Fruit fly (Drosophila melanogaster) whole organism, embryonic: ENCODE measurements around the gene sbr.
A peak's percentile ranks its signal among the peaks of the same experiment; 100 is the strongest.

ENCODE experiments used
- CG10431 ChIP-seq: fragments of 200-800 bp; sonication (Bioruptor generic); optimal IDR thresholded peaks from 3 replicates; lab custom pipeline; 2018; ENCODE audit warnings: missing biosample characterization, mild to moderate bottlenecking, missing genetic modification characterization
- CG10654 ChIP-seq: fragments of 200-800 bp; sonication (Bioruptor generic); optimal IDR thresholded peaks from 2 replicates; lab custom pipeline; 2016; ENCODE audit warnings: missing biosample characterization, missing genetic modification characterization
- CG11695 ChIP-seq: fragments of 200-800 bp; sonication (Bioruptor generic); IDR thresholded peaks from 3 replicates; pipeline ENCODE4 v1.3.6; 2022; ENCODE audit warnings: missing biosample characterization, missing genetic modification characterization
- CG12391 ChIP-seq: fragments of 200-800 bp; sonication (Bioruptor generic); optimal IDR thresholded peaks from 3 replicates; lab custom pipeline; 2018; ENCODE audit warnings: missing biosample characterization, mild to moderate bottlenecking, missing genetic modification characterization, moderate library complexity
- CG13894 ChIP-seq: fragments of 200-800 bp; sonication (Bioruptor generic); optimal IDR thresholded peaks from 3 replicates; lab custom pipeline; 2018; ENCODE audit warnings: missing biosample characterization, mild to moderate bottlenecking, missing genetic modification characterization, moderate library complexity
- CG1529 ChIP-seq: fragments of 200-800 bp; sonication (Bioruptor generic); optimal IDR thresholded peaks from 3 replicates; lab custom pipeline; 2018; ENCODE audit warnings: missing biosample characterization, missing genetic modification characterization
- CG15514 ChIP-seq: fragments of 200-800 bp; sonication (Bioruptor generic); optimal IDR thresholded peaks from 3 replicates; lab custom pipeline; 2017; ENCODE audit warnings: missing biosample characterization, missing genetic modification characterization, mild to moderate bottlenecking, moderate library complexity, missing genetic modification reagents
- CG17385 ChIP-seq: fragments of 200-800 bp; sonication (Bioruptor generic); optimal IDR thresholded peaks from 3 replicates; lab custom pipeline; 2018; ENCODE audit warnings: missing biosample characterization, mild to moderate bottlenecking, missing genetic modification characterization
- CG17612 ChIP-seq: fragments of 200-800 bp; sonication (Bioruptor generic); IDR thresholded peaks from 2 replicates; pipeline ENCODE4 v1.3.6; 2022; ENCODE audit warnings: missing biosample characterization, missing genetic modification characterization
- CG17802 ChIP-seq: fragments of 200-800 bp; sonication (Bioruptor generic); optimal IDR thresholded peaks from 2 replicates; lab custom pipeline; 2018; ENCODE audit warnings: missing biosample characterization, mild to moderate bottlenecking, missing genetic modification characterization, moderate library complexity
- CG2116 ChIP-seq: fragments of 200-800 bp; sonication (Bioruptor generic); optimal IDR thresholded peaks from 3 replicates; lab custom pipeline; 2018; ENCODE audit warnings: missing biosample characterization, mild to moderate bottlenecking, missing genetic modification characterization
- CG2678 ChIP-seq: fragments of 200-800 bp; sonication (Bioruptor generic); optimal IDR thresholded peaks from 3 replicates; lab custom pipeline; 2019; ENCODE audit warnings: missing biosample characterization, mild to moderate bottlenecking, missing genetic modification characterization, moderate library complexity
- CG2875 ChIP-seq: fragments of 200-800 bp; sonication (Bioruptor generic); optimal IDR thresholded peaks from 2 replicates; lab custom pipeline; 2017; ENCODE audit warnings: missing biosample characterization, mild to moderate bottlenecking, missing genetic modification characterization, missing genetic modification reagents
- CG30431 ChIP-seq: fragments of 200-800 bp; sonication (Bioruptor generic); optimal IDR thresholded peaks from 2 replicates; lab custom pipeline; 2017; ENCODE audit warnings: missing biosample characterization, missing genetic modification characterization
- CG42726 ChIP-seq: fragments of 200-800 bp; sonication (Bioruptor generic); IDR thresholded peaks from 2 replicates; pipeline ENCODE4 v1.3.6; 2022; ENCODE audit warnings: missing biosample characterization, missing genetic modification characterization; ENCODE audit not compliant: partially characterized antibody
- CG6254 ChIP-seq: fragments of 200-800 bp; sonication (Bioruptor generic); optimal IDR thresholded peaks from 3 replicates; lab custom pipeline; 2017; ENCODE audit warnings: mild to moderate bottlenecking, missing biosample characterization, missing genetic modification reagents, missing genetic modification characterization
- CG8281 ChIP-seq: fragments of 200-800 bp; sonication (Bioruptor generic); optimal IDR thresholded peaks from 2 replicates; lab custom pipeline; 2018; ENCODE audit warnings: missing biosample characterization, mild to moderate bottlenecking, missing genetic modification characterization, moderate library complexity
- CG8290 ChIP-seq, 3 experiments: fragments of 200-800 bp; sonication (Bioruptor generic); optimal IDR thresholded peaks; 2 replicates each; lab custom pipeline; 2016 to 2019; ENCODE audit warnings: missing biosample characterization in 3 of 3, missing genetic modification characterization in 3 of 3, mild to moderate bottlenecking in 2 of 3, moderate library complexity in 1 of 3
- CG8944 ChIP-seq: fragments of 200-800 bp; sonication (Bioruptor generic); optimal IDR thresholded peaks from 3 replicates; lab custom pipeline; 2016; ENCODE audit warnings: missing biosample characterization, missing genetic modification characterization
- CTCF ChIP-seq: fragments of 200-800 bp; sonication (Bioruptor generic); optimal IDR thresholded peaks from 2 replicates; lab custom pipeline; 2017; ENCODE audit warnings: missing biosample characterization, mild to moderate bottlenecking, missing genetic modification characterization, moderate library complexity
- D ChIP-seq, 2 experiments: fragments of 200-800 bp in 1 of 2; fragments of >200 bp in 1 of 2; sonication (Bioruptor generic) in 1 of 2; optimal IDR thresholded peaks; 2 replicates in 1 of 2; 3 replicates in 1 of 2; lab custom pipeline; 2017; ENCODE audit warnings: mild to moderate bottlenecking in 1 of 2, missing biosample characterization in 1 of 2, missing genetic modification characterization in 1 of 2, missing genetic modification reagents in 1 of 2
- Ets65A ChIP-seq: fragments of 200-800 bp; sonication (Bioruptor generic); peaks from one replicate; lab custom pipeline; 2016; ENCODE audit warnings: missing biosample characterization, missing genetic modification characterization
- Fer2 ChIP-seq: fragments of 200-800 bp; sonication (Bioruptor generic); optimal IDR thresholded peaks from 2 replicates; lab custom pipeline; 2018; ENCODE audit warnings: missing biosample characterization, mild to moderate bottlenecking, missing genetic modification characterization, moderate library complexity
- HHEX ChIP-seq: fragments of 200-800 bp; sonication (Bioruptor generic); optimal IDR thresholded peaks from 3 replicates; lab custom pipeline; 2017; ENCODE audit warnings: missing biosample characterization, mild to moderate bottlenecking, missing genetic modification characterization, missing genetic modification reagents
- Mes4 ChIP-seq: fragments of 200-800 bp; sonication (Bioruptor generic); optimal IDR thresholded peaks from 2 replicates; lab custom pipeline; 2016; ENCODE audit warnings: missing biosample characterization, missing genetic modification characterization
- Oaz ChIP-seq: fragments of 200-800 bp; sonication (Bioruptor generic); IDR thresholded peaks from 2 replicates; pipeline ENCODE4 v1.3.6; 2022; ENCODE audit warnings: missing biosample characterization, missing genetic modification characterization
- Optix ChIP-seq: fragments of 200-800 bp; sonication (Bioruptor generic); IDR thresholded peaks from 3 replicates; pipeline ENCODE4 v1.3.6; 2022; ENCODE audit warnings: missing biosample characterization, missing genetic modification characterization
- PHDP ChIP-seq: fragments of 200-800 bp; sonication (Bioruptor generic); optimal IDR thresholded peaks from 3 replicates; lab custom pipeline; 2018; ENCODE audit warnings: missing biosample characterization, mild to moderate bottlenecking, missing genetic modification characterization, moderate library complexity
- Poxn ChIP-seq: fragments of 200-800 bp; sonication (Bioruptor generic); IDR thresholded peaks from 2 replicates; pipeline ENCODE4 v1.3.6; 2022; ENCODE audit warnings: missing biosample characterization, missing genetic modification characterization
- Ptx1 ChIP-seq: fragments of 200-800 bp; sonication (Bioruptor generic); IDR thresholded peaks from 2 replicates; pipeline ENCODE4 v1.3.6; 2022; ENCODE audit warnings: missing biosample characterization, missing genetic modification characterization
- Sry-δ ChIP-seq: fragments of 200-800 bp; sonication (Bioruptor generic); optimal IDR thresholded peaks from 2 replicates; lab custom pipeline; 2016; ENCODE audit warnings: missing biosample characterization, missing genetic modification characterization
- Taf1 ChIP-seq: fragments of 200-800 bp; sonication (Bioruptor generic); IDR thresholded peaks from 2 replicates; pipeline ENCODE4 v1.3.6; 2022; ENCODE audit warnings: missing biosample characterization, missing genetic modification characterization
- Trl ChIP-seq, 3 experiments: fragments of >200 bp in 2 of 3; fragments of 200-800 bp in 1 of 3; sonication (Bioruptor generic) in 1 of 3; optimal IDR thresholded peaks; 2 replicates in 1 of 3; 3 replicates in 2 of 3; lab custom pipeline; 2016 to 2017; ENCODE audit warnings: missing biosample characterization in 1 of 3, missing genetic modification characterization in 1 of 3
- YL-1 ChIP-seq: fragments of 200-800 bp; sonication (Bioruptor generic); optimal IDR thresholded peaks from 3 replicates; lab custom pipeline; 2017; ENCODE audit warnings: missing biosample characterization, mild to moderate bottlenecking, missing genetic modification characterization
- ash1 ChIP-seq: fragments of 200-800 bp; sonication (Bioruptor generic); optimal IDR thresholded peaks from 2 replicates; lab custom pipeline; 2018; ENCODE audit warnings: missing biosample characterization, mild to moderate bottlenecking, missing genetic modification characterization
- chm ChIP-seq: fragments of 200-800 bp; sonication (Bioruptor generic); IDR thresholded peaks from 2 replicates; pipeline ENCODE4 v1.3.6; 2022; ENCODE audit warnings: missing biosample characterization, missing genetic modification characterization
- chn ChIP-seq: fragments of 200-800 bp; sonication (Bioruptor generic); optimal IDR thresholded peaks from 2 replicates; lab custom pipeline; 2016; ENCODE audit warnings: missing biosample characterization, missing genetic modification characterization
- disco-r ChIP-seq: fragments of 200-800 bp; sonication (Bioruptor generic); optimal IDR thresholded peaks from 2 replicates; lab custom pipeline; 2016; ENCODE audit warnings: missing biosample characterization, missing genetic modification characterization
- eve ChIP-seq, 2 experiments: fragments of >200 bp; optimal IDR thresholded peaks; 2 replicates each; lab custom pipeline; 2017; ENCODE audit warnings: missing biosample characterization in 2 of 2, missing genetic modification characterization in 2 of 2
- h ChIP-seq: fragments of >200 bp; optimal IDR thresholded peaks from 2 replicates; lab custom pipeline; 2017
- ham ChIP-seq: fragments of 200-800 bp; sonication (Bioruptor generic); IDR thresholded peaks from 2 replicates; pipeline ENCODE4 v1.3.6; 2022; ENCODE audit warnings: missing biosample characterization, missing genetic modification characterization
- kay ChIP-seq: fragments of 200-800 bp; sonication (Bioruptor generic); optimal IDR thresholded peaks from 2 replicates; lab custom pipeline; 2016; ENCODE audit warnings: missing biosample characterization, missing genetic modification characterization
- nmo ChIP-seq: fragments of 200-800 bp; sonication (Bioruptor generic); optimal IDR thresholded peaks from 2 replicates; lab custom pipeline; 2018; ENCODE audit warnings: missing biosample characterization, mild to moderate bottlenecking, missing genetic modification characterization, moderate library complexity
- odd ChIP-seq: fragments of 200-800 bp; sonication (Bioruptor generic); optimal IDR thresholded peaks from 2 replicates; lab custom pipeline; 2017; ENCODE audit warnings: missing biosample characterization, mild to moderate bottlenecking, missing genetic modification characterization
- phol ChIP-seq: fragments of 200-800 bp; sonication (Bioruptor generic); optimal IDR thresholded peaks from 3 replicates; lab custom pipeline; 2018; ENCODE audit warnings: missing biosample characterization, mild to moderate bottlenecking, missing genetic modification characterization, moderate library complexity
- pros ChIP-seq: fragments of 200-800 bp; sonication (Bioruptor generic); optimal IDR thresholded peaks from 3 replicates; lab custom pipeline; 2019; ENCODE audit warnings: missing biosample characterization, mild to moderate bottlenecking, missing genetic modification characterization, moderate library complexity
- pum ChIP-seq: fragments of 200-800 bp; sonication (Bioruptor generic); optimal IDR thresholded peaks from 2 replicates; lab custom pipeline; 2016; ENCODE audit warnings: missing biosample characterization, missing genetic modification characterization
- slou ChIP-seq: fragments of 200-800 bp; sonication (Bioruptor generic); optimal IDR thresholded peaks from 3 replicates; lab custom pipeline; 2016; ENCODE audit warnings: missing biosample characterization, missing genetic modification characterization
- tap ChIP-seq: fragments of 200-800 bp; optimal IDR thresholded peaks from 3 replicates; lab custom pipeline; 2019; ENCODE audit warnings: missing biosample characterization, mild to moderate bottlenecking, missing genetic modification characterization, moderate library complexity
- tna ChIP-seq: fragments of 200-800 bp; sonication (Bioruptor generic); IDR thresholded peaks from 2 replicates; pipeline ENCODE4 v1.3.6; 2022; ENCODE audit warnings: missing biosample characterization, missing genetic modification characterization; ENCODE audit not compliant: partially characterized antibody
- tx ChIP-seq: fragments of 200-800 bp; sonication (Bioruptor generic); optimal IDR thresholded peaks from 2 replicates; lab custom pipeline; 2016; ENCODE audit warnings: missing biosample characterization, missing genetic modification characterization

The sbr gene

dm6 chrX:10857376-10857775 is 10.5 kb upstream of the sbr start, which contains the start of the genes sofe and CG2186 (continued):
- TF ChIP-seq CG42726 (GFP tag; lab: Robert Waterston, UW): peak; percentile 56; the same call in 1 of the 2 replicates
- TF ChIP-seq chm (GFP tag; lab: Robert Waterston, UW): no peak
- TF ChIP-seq CG13894 (tag; lab: Kevin White, UChicago): no peak
- TF ChIP-seq CG11695 (GFP tag; lab: Robert Waterston, UW): no peak
- no peak for TF ChIP-seq eve (GFP tag; optimal IDR thresholded peaks at IDR 0.05; lab: Kevin White, UChicago)
- TF ChIP-seq CG30431 (GFP tag; lab: Kevin White, UChicago): no peak
- peak; percentile 77 for TF ChIP-seq phol
- peak; percentile 92 for TF ChIP-seq Sry-δ (GFP tag; lab: Kevin White, UChicago)
- TF ChIP-seq CG8281 (tag; lab: Kevin White, UChicago): no peak
- TF ChIP-seq odd (GFP tag; lab: Kevin White, UChicago): no peak
- no peak for TF ChIP-seq h (lab: Kevin White, UChicago)
- peak; percentile 70 for TF ChIP-seq tna
- no peak for TF ChIP-seq tap
- TF ChIP-seq CG17385 (GFP tag; lab: Kevin White, UChicago): no peak
- no peak for TF ChIP-seq CG2875 (GFP tag; lab: Kevin White, UChicago)
- TF ChIP-seq chn (GFP tag; lab: Kevin White, UChicago): peak; percentile 52
- no peak for TF ChIP-seq Optix
- TF ChIP-seq PHDP (tag; lab: Kevin White, UChicago): peak; percentile 55
- TF ChIP-seq Oaz: no peak
- TF ChIP-seq CG12391 (tag; lab: Kevin White, UChicago): peak; percentile 70
- peak; percentile 44 for TF ChIP-seq CG8944
- TF ChIP-seq Taf1: no peak
- TF ChIP-seq CG6254 (GFP tag; lab: Kevin White, UChicago): no peak
- TF ChIP-seq CG8290 (GFP tag; optimal IDR thresholded peaks at IDR 0.05; lab: Kevin White, UChicago): peak; percentile 17
- TF ChIP-seq CG8290 (tag; optimal IDR thresholded peaks at IDR 0.05; lab: Kevin White, UChicago): no peak
- peak; percentile 68 for TF ChIP-seq Ptx1 (GFP tag; lab: Robert Waterston, UW)
- no peak for TF ChIP-seq Poxn (GFP tag; lab: Robert Waterston, UW)
- no peak for TF ChIP-seq kay (GFP tag; lab: Kevin White, UChicago)
- TF ChIP-seq pros (GFP tag; lab: Kevin White, UChicago): no peak
- TF ChIP-seq Trl (optimal IDR thresholded peaks at IDR 0.05; lab: Kevin White, UChicago): no peak
- peak; percentile 60 for TF ChIP-seq Trl (GFP tag; optimal IDR thresholded peaks at IDR 0.05; lab: Kevin White, UChicago)
- peak; percentile 2 for TF ChIP-seq CTCF (GFP tag; lab: Kevin White, UChicago)
- TF ChIP-seq nmo (GFP tag; lab: Kevin White, UChicago): peak; percentile 62
- TF ChIP-seq CG2678 (tag; lab: Kevin White, UChicago): no peak
- no peak for TF ChIP-seq slou (GFP tag; lab: Kevin White, UChicago)
- TF ChIP-seq CG2116: peak; percentile 93
- TF ChIP-seq ham: no peak
- peak; percentile 58 for TF ChIP-seq pum (GFP tag; lab: Kevin White, UChicago)
- no peak for TF ChIP-seq CG10431 (GFP tag; lab: Kevin White, UChicago)
- no peak for TF ChIP-seq YL-1 (GFP tag; lab: Kevin White, UChicago)
- no peak for TF ChIP-seq ash1 (GFP tag; lab: Kevin White, UChicago)
- no peak for TF ChIP-seq Fer2 (tag; lab: Kevin White, UChicago)
- no peak for TF ChIP-seq CG17802 (tag; lab: Kevin White, UChicago)
- TF ChIP-seq tx (GFP tag; lab: Kevin White, UChicago): peak; percentile 14
- TF ChIP-seq HHEX (GFP tag; lab: Kevin White, UChicago): no peak
- TF ChIP-seq CG1529: no peak
- no peak for TF ChIP-seq D (optimal IDR thresholded peaks at IDR 0.05; lab: Kevin White, UChicago)
- TF ChIP-seq D (GFP tag; optimal IDR thresholded peaks at IDR 0.05; lab: Kevin White, UChicago): no peak
- TF ChIP-seq disco-r (GFP tag; lab: Kevin White, UChicago): no peak
- TF ChIP-seq CG17612 (GFP tag; lab: Robert Waterston, UW): no peak
- TF ChIP-seq Ets65A: peak; percentile 53
- TF ChIP-seq Mes4 (GFP tag; lab: Kevin White, UChicago): peak; percentile 47
- TF ChIP-seq CG15514 (GFP tag; lab: Kevin White, UChicago): peak; percentile 69
- peak; percentile 46 for TF ChIP-seq CG10654 (GFP tag; lab: Kevin White, UChicago)
